Fruit fly (Drosophila melanogaster) whole organism, embryonic: ENCODE data around the gene Arc42.

Experiments
- ATbp ChIP-seq: fragments of 200-800 bp; sonication (Bioruptor generic); optimal IDR thresholded peaks from 2 replicates; lab custom pipeline; 2017; ENCODE audit warnings: missing biosample characterization, mild to moderate bottlenecking, missing genetic modification characterization, missing genetic modification reagents
- Antp ChIP-seq: fragments of 200-800 bp; sonication (Bioruptor generic); optimal IDR thresholded peaks from 3 replicates; lab custom pipeline; 2016; ENCODE audit warnings: missing biosample characterization, missing genetic modification characterization
- Asciz ChIP-seq: fragments of 200-800 bp; sonication (Bioruptor generic); optimal IDR thresholded peaks from 2 replicates; lab custom pipeline; 2017; ENCODE audit warnings: missing biosample characterization, mild to moderate bottlenecking, missing genetic modification characterization, missing genetic modification reagents
- Atf3 ChIP-seq: fragments of 200-800 bp; sonication (Bioruptor generic); optimal IDR thresholded peaks from 3 replicates; lab custom pipeline; 2016; ENCODE audit warnings: missing biosample characterization, missing genetic modification characterization
- CG10147 ChIP-seq: fragments of 200-800 bp; sonication (Bioruptor generic); optimal IDR thresholded peaks from 2 replicates; lab custom pipeline; 2019; ENCODE audit warnings: missing biosample characterization, mild to moderate bottlenecking, missing genetic modification characterization, moderate library complexity
- CG10267 ChIP-seq: fragments of 200-800 bp; sonication (Bioruptor generic); optimal IDR thresholded peaks from 2 replicates; lab custom pipeline; 2018; ENCODE audit warnings: missing biosample characterization, mild to moderate bottlenecking, missing genetic modification characterization, moderate library complexity
- CG11093 ChIP-seq: fragments of 200-800 bp; sonication (Bioruptor generic); IDR thresholded peaks from 3 replicates; pipeline ENCODE4 v1.3.6; 2022; ENCODE audit warnings: missing biosample characterization, missing genetic modification characterization
- CG11696 ChIP-seq: fragments of 200-800 bp; sonication (Bioruptor generic); IDR thresholded peaks from 2 replicates; pipeline ENCODE4 v1.3.6; 2022; ENCODE audit warnings: missing biosample characterization, missing genetic modification characterization
- CG11723 ChIP-seq: fragments of 200-800 bp; sonication (Bioruptor generic); optimal IDR thresholded peaks from 2 replicates; lab custom pipeline; 2017; ENCODE audit warnings: missing biosample characterization, mild to moderate bottlenecking, missing genetic modification characterization
- CG12219 ChIP-seq: fragments of 200-800 bp; sonication (Bioruptor generic); optimal IDR thresholded peaks from 3 replicates; lab custom pipeline; 2018; ENCODE audit warnings: missing biosample characterization, mild to moderate bottlenecking, missing genetic modification characterization
- CG12299 ChIP-seq: fragments of 200-800 bp; sonication (Bioruptor generic); optimal IDR thresholded peaks from 2 replicates; lab custom pipeline; 2018; ENCODE audit warnings: missing biosample characterization, mild to moderate bottlenecking, missing genetic modification characterization
- CG14710 ChIP-seq: fragments of 200-800 bp; sonication (Bioruptor generic); optimal IDR thresholded peaks from 3 replicates; lab custom pipeline; 2019; ENCODE audit warnings: missing biosample characterization, mild to moderate bottlenecking, missing genetic modification characterization, moderate library complexity
- CG15269 ChIP-seq: fragments of 200-800 bp; sonication (Bioruptor generic); optimal IDR thresholded peaks from 2 replicates; lab custom pipeline; 2018; ENCODE audit warnings: missing biosample characterization, mild to moderate bottlenecking, missing genetic modification characterization, moderate library complexity
- CG16863 ChIP-seq: fragments of 200-800 bp; sonication (Bioruptor generic); optimal IDR thresholded peaks from 3 replicates; lab custom pipeline; 2016; ENCODE audit warnings: missing biosample characterization, missing genetic modification characterization
- CG17829 ChIP-seq: fragments of 200-800 bp; optimal IDR thresholded peaks from 2 replicates; lab custom pipeline; 2019; ENCODE audit warnings: missing biosample characterization, mild to moderate bottlenecking, missing genetic modification characterization, moderate library complexity
- CG30403 ChIP-seq: fragments of 200-800 bp; sonication (Bioruptor generic); optimal IDR thresholded peaks from 3 replicates; lab custom pipeline; 2016; ENCODE audit warnings: missing biosample characterization, missing genetic modification characterization
- CG3281 ChIP-seq: fragments of 200-800 bp; sonication (Bioruptor generic); optimal IDR thresholded peaks from 3 replicates; lab custom pipeline; 2017; ENCODE audit warnings: missing biosample characterization, mild to moderate bottlenecking, missing genetic modification characterization
- CG3847 ChIP-seq: fragments of 200-800 bp; sonication (Bioruptor generic); IDR thresholded peaks from 2 replicates; pipeline ENCODE4 v1.3.6; 2022; ENCODE audit warnings: missing biosample characterization, missing genetic modification characterization
- CG42726 ChIP-seq: fragments of 200-800 bp; sonication (Bioruptor generic); IDR thresholded peaks from 2 replicates; pipeline ENCODE4 v1.3.6; 2022; ENCODE audit warnings: missing biosample characterization, missing genetic modification characterization; ENCODE audit not compliant: partially characterized antibody
- CG8944 ChIP-seq: fragments of 200-800 bp; sonication (Bioruptor generic); optimal IDR thresholded peaks from 3 replicates; lab custom pipeline; 2016; ENCODE audit warnings: missing biosample characterization, missing genetic modification characterization
- CG9932 ChIP-seq: fragments of 200-800 bp; sonication (Bioruptor generic); IDR thresholded peaks from 2 replicates; pipeline ENCODE4 v1.3.6; 2022; ENCODE audit warnings: missing biosample characterization, missing genetic modification characterization
- Camta ChIP-seq: fragments of 200-800 bp; sonication (Bioruptor generic); optimal IDR thresholded peaks from 2 replicates; lab custom pipeline; 2016; ENCODE audit warnings: missing biosample characterization, missing genetic modification characterization
- Ets97D ChIP-seq: fragments of 200-800 bp; sonication (Bioruptor generic); optimal IDR thresholded peaks from 3 replicates; lab custom pipeline; 2016; ENCODE audit warnings: missing biosample characterization, missing genetic modification characterization
- Fer1 ChIP-seq: fragments of 200-800 bp; sonication (Bioruptor generic); optimal IDR thresholded peaks from 2 replicates; lab custom pipeline; 2017; ENCODE audit warnings: missing biosample characterization, mild to moderate bottlenecking, missing genetic modification characterization
- Gug ChIP-seq: fragments of 200-800 bp; sonication (Bioruptor generic); IDR thresholded peaks from 4 replicates; pipeline ENCODE4 v1.3.6; 2022; ENCODE audit warnings: missing biosample characterization, missing genetic modification characterization
- HHEX ChIP-seq: fragments of 200-800 bp; sonication (Bioruptor generic); optimal IDR thresholded peaks from 3 replicates; lab custom pipeline; 2017; ENCODE audit warnings: missing biosample characterization, mild to moderate bottlenecking, missing genetic modification characterization, missing genetic modification reagents
- Nf-YA ChIP-seq: fragments of 200-800 bp; sonication (Bioruptor generic); IDR thresholded peaks from 2 replicates; pipeline ENCODE4 v1.3.6; 2022; ENCODE audit warnings: missing biosample characterization, missing genetic modification characterization
- Nf-YB ChIP-seq: fragments of 200-800 bp; sonication (Bioruptor generic); optimal IDR thresholded peaks from 3 replicates; lab custom pipeline; 2019; ENCODE audit warnings: missing biosample characterization, mild to moderate bottlenecking, missing genetic modification characterization, moderate library complexity
- Ptx1 ChIP-seq: fragments of 200-800 bp; sonication (Bioruptor generic); IDR thresholded peaks from 2 replicates; pipeline ENCODE4 v1.3.6; 2022; ENCODE audit warnings: missing biosample characterization, missing genetic modification characterization
- az2 ChIP-seq: fragments of 200-800 bp; sonication (Bioruptor generic); optimal IDR thresholded peaks from 3 replicates; lab custom pipeline; 2016; ENCODE audit warnings: missing biosample characterization, missing genetic modification characterization
- bigmax ChIP-seq: fragments of 200-800 bp; sonication (Bioruptor generic); optimal IDR thresholded peaks from 2 replicates; lab custom pipeline; 2018; ENCODE audit warnings: missing biosample characterization, mild to moderate bottlenecking, missing genetic modification characterization
- bsh ChIP-seq, 2 experiments: fragments of 200-800 bp; sonication (Bioruptor generic); optimal IDR thresholded peaks; 2 replicates each; lab custom pipeline; 2017 to 2018; ENCODE audit warnings: mild to moderate bottlenecking in 2 of 2, missing biosample characterization in 2 of 2, missing genetic modification characterization in 2 of 2, moderate library complexity in 1 of 2
- dan ChIP-seq: fragments of 200-800 bp; sonication (Bioruptor generic); IDR thresholded peaks from 2 replicates; pipeline ENCODE4 v1.3.6; 2022; ENCODE audit warnings: missing biosample characterization, missing genetic modification characterization
- disco-r ChIP-seq: fragments of 200-800 bp; sonication (Bioruptor generic); optimal IDR thresholded peaks from 2 replicates; lab custom pipeline; 2016; ENCODE audit warnings: missing biosample characterization, missing genetic modification characterization
- ems ChIP-seq: fragments of 200-800 bp; sonication (Bioruptor generic); optimal IDR thresholded peaks from 3 replicates; lab custom pipeline; 2016; ENCODE audit warnings: missing biosample characterization, missing genetic modification characterization
- en ChIP-seq: fragments of 200-800 bp; sonication (Bioruptor generic); optimal IDR thresholded peaks from 2 replicates; lab custom pipeline; 2016; ENCODE audit warnings: missing biosample characterization, missing genetic modification characterization
- fd64A ChIP-seq: fragments of 200-800 bp; sonication (Bioruptor generic); optimal IDR thresholded peaks from 3 replicates; lab custom pipeline; 2018; ENCODE audit warnings: missing biosample characterization, mild to moderate bottlenecking, missing genetic modification characterization
- ftz-f1 ChIP-seq: fragments of 200-800 bp; sonication (Bioruptor generic); optimal IDR thresholded peaks from 2 replicates; lab custom pipeline; 2016; ENCODE audit warnings: missing biosample characterization, missing genetic modification characterization
- gce ChIP-seq: fragments of 200-800 bp; sonication (Bioruptor generic); IDR thresholded peaks from 3 replicates; pipeline ENCODE4 v1.3.6; 2022; ENCODE audit warnings: missing biosample characterization, missing genetic modification characterization
- lab ChIP-seq: fragments of 200-800 bp; sonication (Bioruptor generic); optimal IDR thresholded peaks from 3 replicates; lab custom pipeline; 2017; ENCODE audit warnings: missing biosample characterization, missing genetic modification characterization, mild to moderate bottlenecking, moderate library complexity, missing genetic modification reagents
- luna ChIP-seq: fragments of 200-800 bp; sonication (Bioruptor generic); optimal IDR thresholded peaks from 2 replicates; lab custom pipeline; 2016; ENCODE audit warnings: missing biosample characterization, missing genetic modification characterization
- nau ChIP-seq: fragments of 200-800 bp; sonication (Bioruptor generic); optimal IDR thresholded peaks from 3 replicates; lab custom pipeline; 2017; ENCODE audit warnings: missing biosample characterization, mild to moderate bottlenecking, missing genetic modification characterization, missing genetic modification reagents
- pan ChIP-seq, 4 experiments: fragments of >200 bp in 3 of 4; fragments of 200-800 bp in 1 of 4; sonication (Bioruptor generic) in 1 of 4; optimal IDR thresholded peaks in 3 of 4; IDR thresholded peaks in 1 of 4; 2 replicates each; pipeline versions ENCODE4 v1.3.6 to Lab custom; 2017 to 2022; ENCODE audit warnings: missing biosample characterization in 2 of 4, missing genetic modification characterization in 2 of 4, mixed read lengths in 1 of 4
- rib ChIP-seq: fragments of 200-800 bp; sonication (Bioruptor generic); IDR thresholded peaks from 2 replicates; pipeline ENCODE4 v1.3.6; 2022; ENCODE audit warnings: missing biosample characterization, missing genetic modification characterization
- sima ChIP-seq: fragments of 200-800 bp; sonication (Bioruptor generic); optimal IDR thresholded peaks from 2 replicates; lab custom pipeline; 2016; ENCODE audit warnings: missing biosample characterization, missing genetic modification characterization
- slp2 ChIP-seq: fragments of 200-800 bp; sonication (Bioruptor generic); optimal IDR thresholded peaks from 2 replicates; lab custom pipeline; 2016; ENCODE audit warnings: missing biosample characterization, missing genetic modification characterization
- ssp ChIP-seq: fragments of 200-800 bp; sonication (Bioruptor generic); IDR thresholded peaks from 2 replicates; pipeline ENCODE4 v1.3.6; 2022; ENCODE audit warnings: missing biosample characterization, missing genetic modification characterization
- sug ChIP-seq: fragments of 200-800 bp; optimal IDR thresholded peaks from 2 replicates; lab custom pipeline; 2019; ENCODE audit warnings: missing biosample characterization, mild to moderate bottlenecking, missing genetic modification characterization, moderate library complexity
- tin ChIP-seq: fragments of 200-800 bp; sonication (Bioruptor generic); optimal IDR thresholded peaks from 3 replicates; lab custom pipeline; 2016; ENCODE audit warnings: missing biosample characterization, missing genetic modification characterization
- trem ChIP-seq: fragments of 200-800 bp; optimal IDR thresholded peaks from 3 replicates; lab custom pipeline; 2019; ENCODE audit warnings: missing biosample characterization, mild to moderate bottlenecking, missing genetic modification characterization, moderate library complexity

Arc42 gene

dm6 chr3R:19830973-19831372 lies 46.6 kb upstream of the Arc42 start (continued):
- no peak for TF ChIP-seq Nf-YA
- peak; percentile 68 for TF ChIP-seq CG10147
- TF ChIP-seq Camta: peak; percentile 25
- peak; percentile 57 for TF ChIP-seq nau (GFP tag; lab: Kevin White, UChicago)
- TF ChIP-seq ftz-f1 (GFP tag; lab: Kevin White, UChicago): no peak
- TF ChIP-seq HHEX (GFP tag; lab: Kevin White, UChicago): peak; percentile 54
- TF ChIP-seq CG15269 (tag; lab: Kevin White, UChicago): peak; percentile 85
- no peak for TF ChIP-seq CG14710
- peak; percentile 32 for TF ChIP-seq Nf-YB
- peak; percentile 38 for TF ChIP-seq CG16863 (GFP tag; lab: Kevin White, UChicago)
- TF ChIP-seq fd64A (GFP tag; lab: Kevin White, UChicago): no peak
- TF ChIP-seq sima (GFP tag; lab: Kevin White, UChicago): no peak
- TF ChIP-seq CG11093: no peak
- peak; percentile 44 for TF ChIP-seq CG10267 (tag; lab: Kevin White, UChicago)
- 0 out of 2 replicates have a peak, but pooled peaks have one; percentile 36 for TF ChIP-seq rib (GFP tag; lab: Robert Waterston, UW)
- TF ChIP-seq CG3281 (GFP tag; lab: Kevin White, UChicago): peak; percentile 65
- peak; percentile 31 for TF ChIP-seq ems (GFP tag; lab: Kevin White, UChicago)
- peak; percentile 76 for TF ChIP-seq lab (GFP tag; lab: Kevin White, UChicago)
- TF ChIP-seq tin (GFP tag; lab: Kevin White, UChicago): peak; percentile 7
- peak; percentile 25 for TF ChIP-seq Antp (GFP tag; lab: Kevin White, UChicago)
- TF ChIP-seq slp2: peak; percentile 39
- TF ChIP-seq az2 (GFP tag; lab: Kevin White, UChicago): peak; percentile 46
- TF ChIP-seq bsh (GFP tag; optimal IDR thresholded peaks at IDR 0.05; lab: Kevin White, UChicago): peak in 1 of 2 experiments; percentile 60
- TF ChIP-seq CG8944: no peak
- no peak for TF ChIP-seq pan (optimal IDR thresholded peaks at IDR 0.05; lab: Kevin White, UChicago)
- peak in 1 of 2 experiments; percentile 87 for TF ChIP-seq pan (GFP tag; optimal IDR thresholded peaks at IDR 0.05 in 1 of 2, IDR thresholded peaks at IDR 0.05 in 1 of 2)
- no peak for TF ChIP-seq luna
- TF ChIP-seq en (GFP tag; lab: Kevin White, UChicago): peak; percentile 51
- no peak for TF ChIP-seq dan
- peak; percentile 56 for TF ChIP-seq CG17829 (tag; lab: Kevin White, UChicago)
- peak; percentile 41 for TF ChIP-seq CG12299 (tag; lab: Kevin White, UChicago)
- peak; percentile 68 for TF ChIP-seq Ptx1 (GFP tag; lab: Robert Waterston, UW)
- TF ChIP-seq bigmax: no peak
- TF ChIP-seq CG12219: peak; percentile 61
- peak; percentile 30 for TF ChIP-seq sug
- TF ChIP-seq CG42726 (GFP tag; lab: Robert Waterston, UW): no peak
- no peak for TF ChIP-seq CG11723 (GFP tag; lab: Kevin White, UChicago)
- TF ChIP-seq CG9932 (GFP tag; lab: Robert Waterston, UW): no peak; the same call in 1 of the 2 replicates
- TF ChIP-seq Atf3: no peak
- TF ChIP-seq Fer1 (GFP tag; lab: Kevin White, UChicago): peak; percentile 68
- peak; percentile 51 for TF ChIP-seq disco-r
- 0 out of 2 replicates have a peak, but pooled peaks have one; percentile 37 for TF ChIP-seq CG11696 (GFP tag; lab: Robert Waterston, UW)
- TF ChIP-seq ssp (GFP tag; lab: Robert Waterston, UW): 0 out of 2 replicates have a peak, but pooled peaks have one; percentile 42
- no peak; the same call in 3 of the 4 replicates for TF ChIP-seq Gug (GFP tag; lab: Robert Waterston, UW)
- TF ChIP-seq ATbp (GFP tag; lab: Kevin White, UChicago): peak; percentile 81
- TF ChIP-seq Ets97D (GFP tag; lab: Kevin White, UChicago): no peak
- TF ChIP-seq gce (GFP tag; lab: Robert Waterston, UW): no peak
- peak; percentile 72 for TF ChIP-seq Asciz (GFP tag; lab: Kevin White, UChicago)
- TF ChIP-seq trem: peak; percentile 4
- TF ChIP-seq CG30403 (GFP tag; lab: Kevin White, UChicago): peak; percentile 78
- peak; percentile 46; the same call in 1 of the 2 replicates for TF ChIP-seq CG3847
